Fruit fly (Drosophila melanogaster) whole organism, embryonic: Measurements from ENCODE around the gene msd1.

ENCODE experiments used
- Atf3 ChIP-seq: fragments of 200-800 bp; sonication (Bioruptor generic); optimal IDR thresholded peaks from 3 replicates; lab custom pipeline; 2016; ENCODE audit warnings: missing biosample characterization, missing genetic modification characterization
- Awh ChIP-seq: fragments of 200-800 bp; sonication (Bioruptor generic); IDR thresholded peaks from 2 replicates; pipeline ENCODE4, ENCODE4 v1.3.6; 2022; ENCODE audit warnings: missing biosample characterization, missing genetic modification characterization
- Blimp-1 ChIP-seq: fragments of 200-800 bp; sonication (Bioruptor generic); optimal IDR thresholded peaks from 3 replicates; lab custom pipeline; 2018; ENCODE audit warnings: missing biosample characterization, missing genetic modification characterization, mild to moderate bottlenecking, moderate library complexity, missing genetic modification reagents
- CG10274 ChIP-seq: fragments of 200-800 bp; sonication (Bioruptor generic); optimal IDR thresholded peaks from 3 replicates; lab custom pipeline; 2017; ENCODE audit warnings: missing biosample characterization, mild to moderate bottlenecking, missing genetic modification characterization
- CG11093 ChIP-seq: fragments of 200-800 bp; sonication (Bioruptor generic); IDR thresholded peaks from 3 replicates; pipeline ENCODE4 v1.3.6; 2022; ENCODE audit warnings: missing biosample characterization, missing genetic modification characterization
- CG12071 ChIP-seq: fragments of 200-800 bp; sonication (Bioruptor generic); optimal IDR thresholded peaks from 3 replicates; lab custom pipeline; 2018; ENCODE audit warnings: missing biosample characterization, mild to moderate bottlenecking, missing genetic modification characterization
- CG12104 ChIP-seq: fragments of 200-800 bp; sonication (Bioruptor generic); optimal IDR thresholded peaks from 3 replicates; lab custom pipeline; 2016; ENCODE audit warnings: missing biosample characterization, missing genetic modification characterization
- CG14014 ChIP-seq: fragments of 200-800 bp; sonication (Bioruptor generic); IDR thresholded peaks from 2 replicates; pipeline ENCODE4 v1.3.6; 2022; ENCODE audit warnings: missing biosample characterization, missing genetic modification characterization
- CG14667 ChIP-seq: fragments of 200-800 bp; sonication (Bioruptor generic); IDR thresholded peaks from 2 replicates; pipeline ENCODE4 v1.3.6; 2022; ENCODE audit warnings: missing biosample characterization, missing genetic modification characterization
- CG14965 ChIP-seq: fragments of 200-800 bp; sonication (Bioruptor generic); optimal IDR thresholded peaks from 2 replicates; lab custom pipeline; 2016; ENCODE audit warnings: missing biosample characterization, missing genetic modification characterization, borderline replicate concordance
- CG15073 ChIP-seq: fragments of 200-800 bp; sonication (Bioruptor generic); optimal IDR thresholded peaks from 2 replicates; lab custom pipeline; 2016; ENCODE audit warnings: missing biosample characterization, missing genetic modification characterization
- CG15269 ChIP-seq: fragments of 200-800 bp; sonication (Bioruptor generic); optimal IDR thresholded peaks from 2 replicates; lab custom pipeline; 2018; ENCODE audit warnings: missing biosample characterization, mild to moderate bottlenecking, missing genetic modification characterization, moderate library complexity
- CG17359 ChIP-seq: fragments of 200-800 bp; sonication (Bioruptor generic); optimal IDR thresholded peaks from 3 replicates; lab custom pipeline; 2018; ENCODE audit warnings: missing biosample characterization, mild to moderate bottlenecking, missing genetic modification characterization, moderate library complexity
- CG17829 ChIP-seq: fragments of 200-800 bp; optimal IDR thresholded peaks from 2 replicates; lab custom pipeline; 2019; ENCODE audit warnings: missing biosample characterization, mild to moderate bottlenecking, missing genetic modification characterization, moderate library complexity
- CG1792 ChIP-seq: fragments of 200-800 bp; sonication (Bioruptor generic); optimal IDR thresholded peaks from 2 replicates; lab custom pipeline; 2016; ENCODE audit warnings: missing biosample characterization, missing genetic modification characterization
- CG18764 ChIP-seq: fragments of 200-800 bp; sonication (Bioruptor generic); optimal IDR thresholded peaks from 3 replicates; lab custom pipeline; 2016; ENCODE audit warnings: missing biosample characterization, missing genetic modification characterization
- CG3163 ChIP-seq: fragments of 200-800 bp; sonication (Bioruptor generic); optimal IDR thresholded peaks from 3 replicates; lab custom pipeline; 2016; ENCODE audit warnings: missing biosample characterization, missing genetic modification characterization
- CG3847 ChIP-seq: fragments of 200-800 bp; sonication (Bioruptor generic); IDR thresholded peaks from 2 replicates; pipeline ENCODE4 v1.3.6; 2022; ENCODE audit warnings: missing biosample characterization, missing genetic modification characterization
- CG4730 ChIP-seq: fragments of 200-800 bp; sonication (Bioruptor generic); IDR thresholded peaks from 2 replicates; pipeline ENCODE4 v1.3.6; 2022; ENCODE audit warnings: missing biosample characterization, missing genetic modification characterization
- CG6689 ChIP-seq: fragments of 200-800 bp; sonication (Bioruptor generic); IDR thresholded peaks from 2 replicates; pipeline ENCODE4 v1.3.6; 2022; ENCODE audit warnings: missing biosample characterization, missing genetic modification characterization
- CHES-1-like ChIP-seq: fragments of 200-800 bp; sonication (Bioruptor generic); optimal IDR thresholded peaks from 2 replicates; lab custom pipeline; 2016; ENCODE audit warnings: missing biosample characterization, missing genetic modification characterization
- CoRest ChIP-seq: fragments of 200-800 bp; sonication (Bioruptor generic); optimal IDR thresholded peaks from 3 replicates; lab custom pipeline; 2018; ENCODE audit warnings: missing biosample characterization, mild to moderate bottlenecking, missing genetic modification characterization, moderate library complexity
- Dek ChIP-seq: fragments of 200-800 bp; sonication (Bioruptor generic); optimal IDR thresholded peaks from 3 replicates; lab custom pipeline; 2019; ENCODE audit warnings: missing biosample characterization, mild to moderate bottlenecking, missing genetic modification characterization, moderate library complexity
- Dll ChIP-seq: fragments of 200-800 bp; sonication (Bioruptor generic); IDR thresholded peaks from 4 replicates; pipeline ENCODE4 v1.3.6; 2022; ENCODE audit warnings: missing biosample characterization, missing genetic modification characterization; ENCODE audit not compliant: partially characterized antibody
- Ets65A ChIP-seq: fragments of 200-800 bp; sonication (Bioruptor generic); peaks from one replicate; lab custom pipeline; 2016; ENCODE audit warnings: missing biosample characterization, missing genetic modification characterization
- Fer1 ChIP-seq: fragments of 200-800 bp; sonication (Bioruptor generic); optimal IDR thresholded peaks from 2 replicates; lab custom pipeline; 2017; ENCODE audit warnings: missing biosample characterization, mild to moderate bottlenecking, missing genetic modification characterization
- Gug ChIP-seq: fragments of 200-800 bp; sonication (Bioruptor generic); IDR thresholded peaks from 4 replicates; pipeline ENCODE4 v1.3.6; 2022; ENCODE audit warnings: missing biosample characterization, missing genetic modification characterization
- Hand ChIP-seq: fragments of 200-800 bp; sonication (Bioruptor generic); optimal IDR thresholded peaks from 2 replicates; lab custom pipeline; 2017; ENCODE audit warnings: mild to moderate bottlenecking, missing biosample characterization, missing genetic modification reagents, missing genetic modification characterization
- Hr51 ChIP-seq, 2 experiments: fragments of 200-800 bp; sonication (Bioruptor generic); optimal IDR thresholded peaks; 2 replicates in 1 of 2; 3 replicates in 1 of 2; lab custom pipeline; 2016 to 2018; ENCODE audit warnings: missing biosample characterization in 2 of 2, missing genetic modification characterization in 2 of 2, mild to moderate bottlenecking in 1 of 2, moderate library complexity in 1 of 2
- Kr ChIP-seq: fragments of 200-800 bp; sonication (Bioruptor generic); optimal IDR thresholded peaks from 2 replicates; lab custom pipeline; 2017; ENCODE audit warnings: missing biosample characterization, mild to moderate bottlenecking, missing genetic modification characterization
- Oaz ChIP-seq: fragments of 200-800 bp; sonication (Bioruptor generic); IDR thresholded peaks from 2 replicates; pipeline ENCODE4 v1.3.6; 2022; ENCODE audit warnings: missing biosample characterization, missing genetic modification characterization
- PHDP ChIP-seq: fragments of 200-800 bp; sonication (Bioruptor generic); optimal IDR thresholded peaks from 3 replicates; lab custom pipeline; 2018; ENCODE audit warnings: missing biosample characterization, mild to moderate bottlenecking, missing genetic modification characterization, moderate library complexity
- Side ChIP-seq: fragments of 200-800 bp; sonication (Bioruptor generic); optimal IDR thresholded peaks from 2 replicates; lab custom pipeline; 2016; ENCODE audit warnings: missing biosample characterization, missing genetic modification characterization
- chinmo ChIP-seq: fragments of 200-800 bp; sonication (Bioruptor generic); IDR thresholded peaks from 4 replicates; pipeline ENCODE4 v1.3.6; 2022; ENCODE audit warnings: missing biosample characterization, missing genetic modification characterization; ENCODE audit not compliant: partially characterized antibody
- corto ChIP-seq: fragments of 200-800 bp; sonication (Bioruptor generic); optimal IDR thresholded peaks from 2 replicates; lab custom pipeline; 2016; ENCODE audit warnings: missing biosample characterization, mild to moderate bottlenecking, missing genetic modification characterization, moderate library complexity
- da ChIP-seq: fragments of 200-800 bp; sonication (Bioruptor generic); optimal IDR thresholded peaks from 2 replicates; lab custom pipeline; 2016; ENCODE audit warnings: missing biosample characterization, missing genetic modification characterization
- dan ChIP-seq: fragments of 200-800 bp; sonication (Bioruptor generic); IDR thresholded peaks from 2 replicates; pipeline ENCODE4 v1.3.6; 2022; ENCODE audit warnings: missing biosample characterization, missing genetic modification characterization
- disco-r ChIP-seq: fragments of 200-800 bp; sonication (Bioruptor generic); optimal IDR thresholded peaks from 2 replicates; lab custom pipeline; 2016; ENCODE audit warnings: missing biosample characterization, missing genetic modification characterization
- dysf ChIP-seq: fragments of 200-800 bp; sonication (Bioruptor generic); IDR thresholded peaks from 3 replicates; pipeline ENCODE4 v1.3.6; 2022; ENCODE audit warnings: missing biosample characterization, missing genetic modification characterization
- fd64A ChIP-seq: fragments of 200-800 bp; sonication (Bioruptor generic); optimal IDR thresholded peaks from 3 replicates; lab custom pipeline; 2018; ENCODE audit warnings: missing biosample characterization, mild to moderate bottlenecking, missing genetic modification characterization
- gem ChIP-seq: fragments of 200-800 bp; sonication (Bioruptor generic); optimal IDR thresholded peaks from 2 replicates; lab custom pipeline; 2019; ENCODE audit warnings: missing biosample characterization, mild to moderate bottlenecking, missing genetic modification characterization, moderate library complexity
- inv ChIP-seq: fragments of 200-800 bp; sonication (Bioruptor generic); IDR thresholded peaks from 2 replicates; pipeline ENCODE4 v1.3.6; 2022; ENCODE audit warnings: missing biosample characterization, missing genetic modification characterization; ENCODE audit not compliant: partially characterized antibody
- kay ChIP-seq: fragments of 200-800 bp; sonication (Bioruptor generic); optimal IDR thresholded peaks from 2 replicates; lab custom pipeline; 2016; ENCODE audit warnings: missing biosample characterization, missing genetic modification characterization
- nmo ChIP-seq: fragments of 200-800 bp; sonication (Bioruptor generic); optimal IDR thresholded peaks from 2 replicates; lab custom pipeline; 2018; ENCODE audit warnings: missing biosample characterization, mild to moderate bottlenecking, missing genetic modification characterization, moderate library complexity
- onecut ChIP-seq: fragments of 200-800 bp; sonication (Bioruptor generic); IDR thresholded peaks from 2 replicates; pipeline ENCODE4 v1.3.6; 2022; ENCODE audit warnings: missing biosample characterization, missing genetic modification characterization
- otp ChIP-seq: fragments of 200-800 bp; sonication (Bioruptor generic); IDR thresholded peaks from 3 replicates; pipeline ENCODE4, ENCODE4 v1.3.6; 2022; ENCODE audit warnings: missing biosample characterization, missing genetic modification characterization
- sr ChIP-seq: fragments of 200-800 bp; sonication (Bioruptor generic); IDR thresholded peaks from 3 replicates; pipeline ENCODE4 v1.3.6; 2022; ENCODE audit warnings: missing biosample characterization, missing genetic modification characterization
- sug ChIP-seq: fragments of 200-800 bp; optimal IDR thresholded peaks from 2 replicates; lab custom pipeline; 2019; ENCODE audit warnings: missing biosample characterization, mild to moderate bottlenecking, missing genetic modification characterization, moderate library complexity
- tgo ChIP-seq: fragments of 200-800 bp; sonication (Bioruptor generic); IDR thresholded peaks from 3 replicates; pipeline ENCODE4 v1.3.6; 2022; ENCODE audit warnings: missing biosample characterization, missing genetic modification characterization
- yki ChIP-seq: fragments of >200 bp; optimal IDR thresholded peaks from 3 replicates; lab custom pipeline; 2018
- z ChIP-seq: fragments of 200-800 bp; sonication (Bioruptor generic); IDR thresholded peaks from 3 replicates; pipeline ENCODE4 v1.3.6; 2022; ENCODE audit warnings: missing biosample characterization, missing genetic modification characterization
- zen2 ChIP-seq: fragments of 200-800 bp; sonication (Bioruptor generic); IDR thresholded peaks from 3 replicates; pipeline ENCODE4 v1.3.6; 2022; ENCODE audit warnings: missing biosample characterization, missing genetic modification characterization; ENCODE audit not compliant: partially characterized antibody

msd1 gene

dm6 chr3L:1335428-1335764 lies 3.9 kb downstream of the msd1 start (continued):
- peak; percentile 42 for TF ChIP-seq kay (GFP tag; lab: Kevin White, UChicago)
- no peak for TF ChIP-seq sr
- TF ChIP-seq Side: no peak
- TF ChIP-seq CHES-1-like (GFP tag; lab: Kevin White, UChicago): no peak
- TF ChIP-seq gem (tag; lab: Kevin White, UChicago): peak; percentile 53
- peak; percentile 2 for TF ChIP-seq CG17829 (tag; lab: Kevin White, UChicago)
- TF ChIP-seq da (GFP tag; lab: Kevin White, UChicago): no peak
- TF ChIP-seq CG10274 (GFP tag; lab: Kevin White, UChicago): no peak
- no peak for TF ChIP-seq Blimp-1 (GFP tag; lab: Kevin White, UChicago)
- no peak for TF ChIP-seq dan (GFP tag; lab: Robert Waterston, UW)
- TF ChIP-seq Hand (GFP tag; lab: Kevin White, UChicago): no peak
- TF ChIP-seq CG15269 (tag; lab: Kevin White, UChicago): peak; percentile 56
- no peak for TF ChIP-seq CG14667 (GFP tag; lab: Robert Waterston, UW)
- peak; percentile 58 for TF ChIP-seq CG6689
- peak; percentile 30; the same call in 1 of the 2 replicates for TF ChIP-seq CG4730 (GFP tag; lab: Robert Waterston, UW)
- no peak for TF ChIP-seq CG3847 (GFP tag; lab: Robert Waterston, UW)
- TF ChIP-seq Ets65A: peak; percentile 77
- no peak for TF ChIP-seq sug (tag; lab: Kevin White, UChicago)
- peak; percentile 66; the same call in 1 of the 4 replicates for TF ChIP-seq chinmo (GFP tag; lab: Robert Waterston, UW)
- no peak for TF ChIP-seq zen2 (GFP tag; lab: Robert Waterston, UW)
- TF ChIP-seq Fer1: peak; percentile 66
- TF ChIP-seq Oaz (GFP tag; lab: Robert Waterston, UW): no peak
- TF ChIP-seq Dek: peak; percentile 37
- no peak for TF ChIP-seq otp
- no peak for TF ChIP-seq nmo (GFP tag; lab: Kevin White, UChicago)
- TF ChIP-seq Kr: no peak
- TF ChIP-seq CG15073: no peak
- TF ChIP-seq Hr51 (GFP tag; optimal IDR thresholded peaks at IDR 0.05; lab: Kevin White, UChicago): peak in 1 of 2 experiments; percentile 36
- TF ChIP-seq Awh: 0 out of 2 replicates have a peak, but pooled peaks have one; percentile 30
- peak; percentile 18; the same call in 1 of the 2 replicates for TF ChIP-seq onecut (GFP tag; lab: Robert Waterston, UW)
- TF ChIP-seq CG18764: no peak
- peak; percentile 63; the same call in 1 of the 3 replicates for TF ChIP-seq dysf (GFP tag; lab: Robert Waterston, UW)
- peak; percentile 28 for TF ChIP-seq CoRest (tag; lab: Kevin White, UChicago)
- TF ChIP-seq Dll (GFP tag; lab: Robert Waterston, UW): no peak
- no peak for TF ChIP-seq fd64A (GFP tag; lab: Kevin White, UChicago)
- TF ChIP-seq z: no peak
- TF ChIP-seq yki (lab: Kevin White, UChicago): no peak
- peak; percentile 65; the same call in 1 of the 2 replicates for TF ChIP-seq CG14014 (GFP tag; lab: Robert Waterston, UW)
- TF ChIP-seq CG14965 (GFP tag; lab: Kevin White, UChicago): no peak
- TF ChIP-seq tgo (GFP tag; lab: Robert Waterston, UW): peak; percentile 52; the same call in 2 of the 3 replicates
- peak; percentile 15 for TF ChIP-seq CG3163 (GFP tag; lab: Kevin White, UChicago)
- peak; percentile 58 for TF ChIP-seq CG12071 (GFP tag; lab: Kevin White, UChicago)
- no peak for TF ChIP-seq disco-r (GFP tag; lab: Kevin White, UChicago)
- TF ChIP-seq Atf3 (GFP tag; lab: Kevin White, UChicago): no peak
- TF ChIP-seq PHDP (tag; lab: Kevin White, UChicago): no peak
- TF ChIP-seq CG17359 (tag; lab: Kevin White, UChicago): peak; percentile 39
- 0 out of 3 replicates have a peak, but pooled peaks have one; percentile 25 for TF ChIP-seq CG11093 (GFP tag; lab: Robert Waterston, UW)
- no peak for TF ChIP-seq CG1792
- TF ChIP-seq corto (GFP tag; lab: Kevin White, UChicago): no peak
- no peak for TF ChIP-seq CG12104 (GFP tag; lab: Kevin White, UChicago)
- no peak for TF ChIP-seq inv (GFP tag; lab: Robert Waterston, UW)
- peak; percentile 46; the same call in 3 of the 4 replicates for TF ChIP-seq Gug
